Worm (Caenorhabditis elegans) whole organism, early embryonic: Measurements from ENCODE around the gene C50F4.9.

Experiments used
- B0310.2 ChIP-seq: sonication (generic microtip); optimal IDR thresholded peaks from 2 replicates; lab custom pipeline; 2016; ENCODE audit warnings: mild to moderate bottlenecking, missing genetic modification characterization, missing compliant biosample characterization
- F13C5.2 ChIP-seq: sonication (generic microtip); optimal IDR thresholded peaks from 2 replicates; lab custom pipeline; 2017; ENCODE audit warnings: mild to moderate bottlenecking, missing genetic modification characterization, inconsistent platforms, missing compliant biosample characterization
- aly-1 ChIP-seq: sonication (generic microtip); optimal IDR thresholded peaks from 2 replicates; lab custom pipeline; 2016; ENCODE audit warnings: missing genetic modification characterization, missing compliant biosample characterization
- ama-1 ChIP-seq: fragments of 150-350 bp; optimal IDR thresholded peaks from 2 replicates; lab custom pipeline; 2014
- ceh-13 ChIP-seq: fragments of 200-800 bp; sonication (Bioruptor generic); optimal IDR thresholded peaks from 2 replicates; lab custom pipeline; 2018; ENCODE audit warnings: mild to moderate bottlenecking, missing genetic modification characterization, missing compliant biosample characterization
- ceh-36 ChIP-seq: sonication (generic microtip); optimal IDR thresholded peaks from 2 replicates; lab custom pipeline; 2016; ENCODE audit warnings: missing genetic modification characterization, inconsistent platforms, missing compliant biosample characterization
- ets-7 ChIP-seq: sonication (generic microtip); optimal IDR thresholded peaks from 2 replicates; lab custom pipeline; 2016; ENCODE audit warnings: missing genotype, missing genetic modification characterization, missing compliant biosample characterization
- flt-1 ChIP-seq: fragments of 200-800 bp; sonication (Bioruptor generic); IDR thresholded peaks from 2 replicates; pipeline ENCODE4 v1.3.6; 2022; ENCODE audit warnings: missing genetic modification characterization, missing compliant biosample characterization
- hmbx-1 ChIP-seq: sonication (generic microtip); optimal IDR thresholded peaks from 2 replicates; lab custom pipeline; 2016; ENCODE audit warnings: mild to moderate bottlenecking, missing genetic modification characterization, missing compliant biosample characterization
- hmg-4 ChIP-seq: fragments of 200-800 bp; sonication (Bioruptor generic); optimal IDR thresholded peaks from 2 replicates; lab custom pipeline; 2018; ENCODE audit warnings: mild to moderate bottlenecking, missing genetic modification characterization, missing compliant biosample characterization
- hnd-1 ChIP-seq: sonication (generic microtip); optimal IDR thresholded peaks from 2 replicates; lab custom pipeline; 2016; ENCODE audit warnings: missing genetic modification characterization, missing compliant biosample characterization
- pes-1 ChIP-seq: fragments of 200-800 bp; sonication (Bioruptor generic); IDR thresholded peaks from 2 replicates; pipeline ENCODE4 v1.3.6; 2022; ENCODE audit warnings: missing genetic modification reagents, missing genetic modification characterization, missing compliant biosample characterization
- scrt-1 ChIP-seq: fragments of 200-800 bp; sonication (Bioruptor generic); IDR thresholded peaks from 2 replicates; pipeline ENCODE4 v1.3.6; 2022; ENCODE audit warnings: missing genetic modification characterization, missing compliant biosample characterization
- sea-1 ChIP-seq: fragments of 200-800 bp; sonication (Bioruptor generic); conservative IDR thresholded peaks from 2 replicates; pipeline ENCODE4 v1.3.6; 2022; ENCODE audit warnings: missing genetic modification characterization, missing compliant biosample characterization
- tbx-11 ChIP-seq: fragments of 200-800 bp; sonication (Bioruptor generic); IDR thresholded peaks from 2 replicates; pipeline ENCODE4 v1.3.6; 2022; ENCODE audit warnings: missing genetic modification characterization, missing compliant biosample characterization
- tbx-37 ChIP-seq: fragments of 200-800 bp; sonication (Bioruptor generic); conservative IDR thresholded peaks from 2 replicates; pipeline ENCODE4 v1.3.6; 2022; ENCODE audit warnings: missing genetic modification reagents, missing genetic modification characterization, missing compliant biosample characterization
- tra-4 ChIP-seq: sonication (generic microtip); optimal IDR thresholded peaks from 2 replicates; lab custom pipeline; 2017; ENCODE audit warnings: missing genetic modification characterization, missing compliant biosample characterization

C50F4.9 gene

ce11 chrV:9500826-9501451 lies 23.1 kb downstream of the C50F4.9 start, which contains the start of gene swt-5:
Gene swt-5 (plus strand): TSS chrV:9501401.
- TF ChIP-seq ets-7 (tag; lab: Kevin White, UChicago) (no peak), hmg-4 (GFP tag; lab: Kevin White, UChicago) (no peak), ceh-36 (tag; lab: Kevin White, UChicago) (no peak), ama-1 (no peak), B0310.2 (tag; lab: Kevin White, UChicago) (no peak), aly-1 (tag; lab: Kevin White, UChicago) (no peak), pes-1 (GFP tag; lab: Robert Waterston, UW) (no peak), hnd-1 (tag; lab: Kevin White, UChicago) (no peak), scrt-1 (GFP tag; lab: Robert Waterston, UW) (no peak), tra-4 (no peak)

ce11 chrV:9499295-9499694 lies 24.7 kb downstream of the C50F4.9 start:
- TF ChIP-seq B0310.2 (tag; lab: Kevin White, UChicago) (no peak), pes-1 (GFP tag; lab: Robert Waterston, UW) (no peak), F13C5.2 (tag; lab: Kevin White, UChicago) (no peak), tbx-11 (GFP tag; lab: Robert Waterston, UW) (no peak), flt-1 (GFP tag; lab: Robert Waterston, UW) (no peak), scrt-1 (GFP tag; lab: Robert Waterston, UW) (no peak), ceh-13 (no peak), hmbx-1 (tag; lab: Kevin White, UChicago) (no peak), hnd-1 (tag; lab: Kevin White, UChicago) (no peak), sea-1 (GFP tag; lab: Robert Waterston, UW) (no peak), aly-1 (tag; lab: Kevin White, UChicago) (no peak)

ce11 chrV:9496742-9497141 lies 27.3 kb downstream of the C50F4.9 start, which contains the start of gene gsnl-1:
Gene gsnl-1 (plus strand): TSS chrV:9497042.
- TF ChIP-seq F13C5.2 (tag; lab: Kevin White, UChicago) (no peak), scrt-1 (GFP tag; lab: Robert Waterston, UW) (no peak), hmg-4 (GFP tag; lab: Kevin White, UChicago) (no peak), pes-1 (GFP tag; lab: Robert Waterston, UW) (no peak), tra-4 (no peak), tbx-37 (GFP tag; lab: Robert Waterston, UW) (no peak), ets-7 (tag; lab: Kevin White, UChicago) (no peak), hmbx-1 (tag; lab: Kevin White, UChicago) (no peak), ama-1 (no peak), tbx-11 (GFP tag; lab: Robert Waterston, UW) (no peak), B0310.2 (tag; lab: Kevin White, UChicago) (no peak), aly-1 (tag; lab: Kevin White, UChicago) (no peak), flt-1 (GFP tag; lab: Robert Waterston, UW) (no peak), ceh-36 (tag; lab: Kevin White, UChicago) (no peak), sea-1 (GFP tag; lab: Robert Waterston, UW) (no peak), ceh-13 (no peak), hnd-1 (tag; lab: Kevin White, UChicago) (no peak)

- TF ChIP-seq ama-1 (no peak), hmbx-1 (tag; lab: Kevin White, UChicago) (no peak), tbx-11 (GFP tag; lab: Robert Waterston, UW) (no peak), hmg-4 (GFP tag; lab: Kevin White, UChicago) (no peak), ceh-13 (no peak), sea-1 (GFP tag; lab: Robert Waterston, UW) (no peak), F13C5.2 (tag; lab: Kevin White, UChicago) (no peak), tbx-37 (GFP tag; lab: Robert Waterston, UW) (no peak), tra-4 (no peak), pes-1 (GFP tag; lab: Robert Waterston, UW) (no peak), scrt-1 (GFP tag; lab: Robert Waterston, UW) (no peak), B0310.2 (tag; lab: Kevin White, UChicago) (no peak), aly-1 (tag; lab: Kevin White, UChicago) (no peak), ets-7 (tag; lab: Kevin White, UChicago) (no peak), ceh-36 (tag; lab: Kevin White, UChicago) (no peak), flt-1 (GFP tag; lab: Robert Waterston, UW) (no peak), hnd-1 (tag; lab: Kevin White, UChicago) (no peak)
These were observed 31.5 kb downstream of the C50F4.9 start for ce11 chrV:9492460-9492859.

- TF ChIP-seq ama-1 (no peak), F13C5.2 (tag; lab: Kevin White, UChicago) (no peak), ceh-13 (no peak), hnd-1 (tag; lab: Kevin White, UChicago) (no peak), tbx-37 (GFP tag; lab: Robert Waterston, UW) (no peak), ceh-36 (tag; lab: Kevin White, UChicago) (no peak), ets-7 (tag; lab: Kevin White, UChicago) (no peak), tra-4 (no peak), hmg-4 (GFP tag; lab: Kevin White, UChicago) (no peak), tbx-11 (GFP tag; lab: Robert Waterston, UW) (no peak), pes-1 (GFP tag; lab: Robert Waterston, UW) (no peak), B0310.2 (tag; lab: Kevin White, UChicago) (no peak), flt-1 (GFP tag; lab: Robert Waterston, UW) (no peak), scrt-1 (GFP tag; lab: Robert Waterston, UW) (no peak), aly-1 (tag; lab: Kevin White, UChicago) (no peak)
These were observed 32.4 kb downstream of the C50F4.9 start, which contains the start of gene K06A4.7 for ce11 chrV:9491440-9492160. Gene K06A4.7 (minus strand): TSS chrV:9491490.

- TF ChIP-seq ets-7 (tag; lab: Kevin White, UChicago) (no peak), B0310.2 (tag; lab: Kevin White, UChicago) (no peak), aly-1 (tag; lab: Kevin White, UChicago) (no peak), ceh-36 (tag; lab: Kevin White, UChicago) (no peak), hnd-1 (tag; lab: Kevin White, UChicago) (no peak), sea-1 (GFP tag; lab: Robert Waterston, UW) (no peak), scrt-1 (GFP tag; lab: Robert Waterston, UW) (no peak), ceh-13 (no peak), tra-4 (no peak), tbx-11 (GFP tag; lab: Robert Waterston, UW) (no peak), flt-1 (GFP tag; lab: Robert Waterston, UW) (no peak), hmbx-1 (tag; lab: Kevin White, UChicago) (no peak), hmg-4 (GFP tag; lab: Kevin White, UChicago) (no peak), ama-1 (no peak), pes-1 (GFP tag; lab: Robert Waterston, UW) (no peak)
These were observed 34.6 kb downstream of the C50F4.9 start, which contains the start of gene K06A4.10 for ce11 chrV:9489411-9489810. Gene K06A4.10 (minus strand): TSS chrV:9489800.
